Fruit fly (Drosophila melanogaster): ENCODE data around the gene Brf.
A peak's percentile ranks its signal among the peaks of the same experiment; 100 is the strongest.

Gene Brf

dm6 chr3R:17385329-17386019 is 5.7 kb downstream of the Brf start (continued):
- no peak for TF ChIP-seq CG8478 (optimal IDR thresholded peaks at IDR 0.05)
- peak; percentile 46 for TF ChIP-seq wek (GFP tag; optimal IDR thresholded peaks at IDR 0.05)
- TF ChIP-seq gce (GFP tag; IDR thresholded peaks at IDR 0.05), result peak; percentile 46; the same call in 1 of the 3 replicates
- peak; percentile 91 for TF ChIP-seq CG15514 (GFP tag; optimal IDR thresholded peaks at IDR 0.05)
- peak; percentile 44 for TF ChIP-seq CG10543 (GFP tag; optimal IDR thresholded peaks at IDR 0.05)
- peak; percentile 44 for TF ChIP-seq Camta (GFP tag; optimal IDR thresholded peaks at IDR 0.05)
- no peak for TF ChIP-seq CG1602 (GFP tag; optimal IDR thresholded peaks at IDR 0.05)
- TF ChIP-seq dmrt99B (tag; optimal IDR thresholded peaks at IDR 0.05), result peak; percentile 61
- peak; percentile 53 for TF ChIP-seq Oli (tag; optimal IDR thresholded peaks at IDR 0.05)
- TF ChIP-seq gem (tag; optimal IDR thresholded peaks at IDR 0.05), result peak; percentile 68
- TF ChIP-seq CG5180 (GFP tag; optimal IDR thresholded peaks at IDR 0.05), result peak; percentile 27
- TF ChIP-seq ken (GFP tag; IDR thresholded peaks at IDR 0.05), result peak; percentile 74
- peak; percentile 44 for TF ChIP-seq Sox102F (GFP tag; optimal IDR thresholded peaks at IDR 0.05)
- TF ChIP-seq NFAT (GFP tag; IDR thresholded peaks at IDR 0.05), result peak; percentile 54
- TF ChIP-seq zen2 (GFP tag; IDR thresholded peaks at IDR 0.05; ENCODE audit: partially characterized antibody), result no peak
- peak; percentile 38 for TF ChIP-seq CG12942 (GFP tag; optimal IDR thresholded peaks at IDR 0.05)
- TF ChIP-seq CG16863 (GFP tag; optimal IDR thresholded peaks at IDR 0.05), result peak; percentile 46
- TF ChIP-seq kay (GFP tag; optimal IDR thresholded peaks at IDR 0.05), result peak; percentile 28
- TF ChIP-seq zf30C (GFP tag; optimal IDR thresholded peaks at IDR 0.05), result no peak
- no peak for TF ChIP-seq crol (GFP tag; IDR thresholded peaks at IDR 0.05)
- peak; percentile 4 for TF ChIP-seq CG10431 (GFP tag; optimal IDR thresholded peaks at IDR 0.05)
- TF ChIP-seq CG1647 (GFP tag; optimal IDR thresholded peaks at IDR 0.05), result peak; percentile 64
- no peak for TF ChIP-seq Doc2 (GFP tag; IDR thresholded peaks at IDR 0.05)
- peak; percentile 61 for TF ChIP-seq zfh2 (GFP tag; optimal IDR thresholded peaks at IDR 0.05)
- peak; percentile 65 to 72 for TF ChIP-seq Hr51 (GFP tag; optimal IDR thresholded peaks at IDR 0.05)
- peak; percentile 57 for TF ChIP-seq pb (GFP tag; optimal IDR thresholded peaks at IDR 0.05)
- TF ChIP-seq Mad (GFP tag; optimal IDR thresholded peaks at IDR 0.05), result peak; percentile 55
- TF ChIP-seq CG7963 (GFP tag; IDR thresholded peaks at IDR 0.05; ENCODE audit: partially characterized antibody), result no peak
- no peak for TF ChIP-seq MTF-1 (GFP tag; optimal IDR thresholded peaks at IDR 0.05; ENCODE audit: borderline replicate concordance)
- TF ChIP-seq CG7928 (GFP tag; optimal IDR thresholded peaks at IDR 0.05), result peak; percentile 96
- TF ChIP-seq Hr78 (GFP tag; optimal IDR thresholded peaks at IDR 0.05), result no peak
- peak; percentile 40; the same call in 1 of the 2 replicates for TF ChIP-seq ara (GFP tag; IDR thresholded peaks at IDR 0.05)
- no peak for TF ChIP-seq Nf-YB (GFP tag; optimal IDR thresholded peaks at IDR 0.05)
- TF ChIP-seq Med (GFP tag), result peak; percentile 96
- TF ChIP-seq bcd (GFP tag; optimal IDR thresholded peaks at IDR 0.05), result peak; percentile 50
- TF ChIP-seq CG5245 (GFP tag; optimal IDR thresholded peaks at IDR 0.05), result peak; percentile 35
- peak; percentile 18 for TF ChIP-seq CG10274 (GFP tag; optimal IDR thresholded peaks at IDR 0.05)
- peak in 1 of 2 experiments; percentile 33 for TF ChIP-seq bsh (GFP tag; optimal IDR thresholded peaks at IDR 0.05)
- no peak for TF ChIP-seq salm (tag; optimal IDR thresholded peaks at IDR 0.05)
- no peak for TF ChIP-seq D19B (GFP tag; optimal IDR thresholded peaks at IDR 0.05)
- peak; percentile 96 for TF ChIP-seq pzg (GFP tag; optimal IDR thresholded peaks at IDR 0.05)
- peak; percentile 51 for TF ChIP-seq CG15601 (tag; optimal IDR thresholded peaks at IDR 0.05)
- peak; percentile 62 for TF ChIP-seq sug (tag; optimal IDR thresholded peaks at IDR 0.05)
- no peak for TF ChIP-seq D (optimal IDR thresholded peaks at IDR 0.05)
- no peak for TF ChIP-seq D (GFP tag; optimal IDR thresholded peaks at IDR 0.05)
- peak; percentile 14; the same call in 1 of the 2 replicates for TF ChIP-seq ranshi (GFP tag; IDR thresholded peaks at IDR 0.05)
- TF ChIP-seq CG17361 (GFP tag; IDR thresholded peaks at IDR 0.05), result peak; percentile 49; the same call in 1 of the 3 replicates
- TF ChIP-seq aop (GFP tag; IDR thresholded peaks at IDR 0.05), result 0 out of 2 replicates have a peak, but pooled peaks have one; percentile 45
- TF ChIP-seq CG1529 (GFP tag; optimal IDR thresholded peaks at IDR 0.05), result no peak
